Worm (Caenorhabditis elegans) whole organism, young adult: ENCODE results near the gene sti-1.

Experiments
- B0261.1 ChIP-seq: sonication (generic microtip); optimal IDR thresholded peaks from 2 replicates; lab custom pipeline; 2016; ENCODE audit warnings: mild to moderate bottlenecking, missing genetic modification characterization, moderate library complexity, missing compliant biosample characterization
- B0336.3 ChIP-seq: fragments of 200-800 bp; sonication (Bioruptor generic); IDR thresholded peaks from 2 replicates; pipeline ENCODE4 v1.3.6; 2022; ENCODE audit warnings: missing genetic modification characterization, missing compliant biosample characterization
- F10E7.11 ChIP-seq: sonication (generic microtip); optimal IDR thresholded peaks from 2 replicates; lab custom pipeline; 2017; ENCODE audit warnings: mild to moderate bottlenecking, missing genetic modification characterization, moderate library complexity, missing compliant biosample characterization
- F22D6.2 ChIP-seq: sonication (generic microtip); optimal IDR thresholded peaks from 2 replicates; lab custom pipeline; 2016; ENCODE audit warnings: mild to moderate bottlenecking, missing genetic modification characterization, missing compliant biosample characterization
- F23B12.7 ChIP-seq: sonication (generic microtip); optimal IDR thresholded peaks from 2 replicates; lab custom pipeline; 2017; ENCODE audit warnings: missing genetic modification characterization, mild to moderate bottlenecking, missing compliant biosample characterization, antibody characterized with exemption, moderate library complexity; ENCODE audit not compliant: insufficient read depth
- F33H1.4 ChIP-seq: fragments of 200-800 bp; sonication (Bioruptor generic); IDR thresholded peaks from 2 replicates; pipeline ENCODE4 v1.3.6; 2022; ENCODE audit warnings: missing genetic modification reagents, missing genetic modification characterization, missing compliant biosample characterization
- F49E8.2 ChIP-seq: sonication (generic microtip); optimal IDR thresholded peaks from 3 replicates; lab custom pipeline; 2017; ENCODE audit warnings: missing genetic modification characterization, mild to moderate bottlenecking, missing compliant biosample characterization, antibody characterized with exemption, moderate library complexity; ENCODE audit not compliant: insufficient read depth
- F57C9.4 ChIP-seq: sonication (generic microtip); optimal IDR thresholded peaks from 2 replicates; lab custom pipeline; 2017; ENCODE audit warnings: mild to moderate bottlenecking, missing genetic modification characterization, missing compliant biosample characterization
- K12H6.12 ChIP-seq: fragments of 200-800 bp; sonication (Bioruptor generic); optimal IDR thresholded peaks from 2 replicates; lab custom pipeline; 2018; ENCODE audit warnings: mild to moderate bottlenecking, missing genetic modification characterization, missing compliant biosample characterization
- Y53F4B.3 ChIP-seq: fragments of 200-800 bp; sonication (Bioruptor generic); IDR thresholded peaks from 2 replicates; pipeline ENCODE4 v1.3.6; 2022; ENCODE audit warnings: missing genetic modification reagents, missing genetic modification characterization, missing compliant biosample characterization
- ZK185.1 ChIP-seq: sonication (generic microtip); optimal IDR thresholded peaks from 2 replicates; lab custom pipeline; 2016; ENCODE audit warnings: mild to moderate bottlenecking, missing genetic modification characterization, missing compliant biosample characterization; ENCODE audit not compliant: poor library complexity, severe bottlenecking
- cebp-1 ChIP-seq, 2 experiments: fragments of 200-800 bp in 1 of 2; sonication (Bioruptor generic) in 1 of 2; sonication (generic microtip) in 1 of 2; IDR thresholded peaks in 1 of 2; optimal IDR thresholded peaks in 1 of 2; 2 replicates each; pipeline versions ENCODE4 v1.3.6 to Lab custom; 2017 to 2022; ENCODE audit warnings: missing compliant biosample characterization in 2 of 2, missing genetic modification characterization in 2 of 2, mild to moderate bottlenecking in 1 of 2, missing genetic modification reagents in 1 of 2, moderate library complexity in 1 of 2
- ceh-27 ChIP-seq: fragments of 200-800 bp; sonication (Bioruptor generic); optimal IDR thresholded peaks from 2 replicates; lab custom pipeline; 2018; ENCODE audit warnings: mild to moderate bottlenecking, missing genetic modification characterization, moderate library complexity, missing compliant biosample characterization
- ceh-91 ChIP-seq: fragments of 200-800 bp; sonication (Bioruptor generic); IDR thresholded peaks from 2 replicates; pipeline ENCODE4 v1.3.6; 2022; ENCODE audit warnings: missing genetic modification reagents, missing genetic modification characterization, missing compliant biosample characterization
- dox-1 ChIP-seq: fragments of 200-800 bp; sonication (Bioruptor generic); IDR thresholded peaks from 2 replicates; pipeline ENCODE4 v1.3.6; 2022; ENCODE audit warnings: missing genetic modification reagents, missing genetic modification characterization, missing compliant biosample characterization
- dpl-1 ChIP-seq: fragments of 150-350 bp; optimal IDR thresholded peaks from 2 replicates; lab custom pipeline; 2014; ENCODE audit warnings: missing biosample characterization, missing genetic modification reagents, missing genetic modification characterization
- efl-1 ChIP-seq: fragments of 150-350 bp; optimal IDR thresholded peaks from 2 replicates; lab custom pipeline; 2014; ENCODE audit warnings: missing biosample characterization, missing genetic modification reagents, missing genetic modification characterization
- egrh-3 ChIP-seq: fragments of 200-800 bp; sonication (Bioruptor generic); IDR thresholded peaks from 2 replicates; pipeline ENCODE4 v1.3.6; 2022; ENCODE audit warnings: missing genetic modification reagents, missing genetic modification characterization, missing compliant biosample characterization
- fkh-3 ChIP-seq: sonication (generic microtip); optimal IDR thresholded peaks from 2 replicates; lab custom pipeline; 2016; ENCODE audit warnings: mild to moderate bottlenecking, missing genetic modification characterization, missing compliant biosample characterization
- him-1 ChIP-seq: sonication (generic microtip); optimal IDR thresholded peaks from 2 replicates; lab custom pipeline; 2016; ENCODE audit warnings: missing genotype, missing genetic modification reagents, missing genetic modification characterization, missing compliant biosample characterization
- hmg-1.2 ChIP-seq: fragments of 200-800 bp; sonication (Bioruptor generic); IDR thresholded peaks from 2 replicates; pipeline ENCODE4 v1.3.6; 2022; ENCODE audit warnings: missing genetic modification reagents, missing genetic modification characterization, missing compliant biosample characterization
- hmg-20 ChIP-seq: fragments of 200-800 bp; sonication (Bioruptor generic); IDR thresholded peaks from 2 replicates; pipeline ENCODE4 v1.3.6; 2022; ENCODE audit warnings: missing genetic modification reagents, missing genetic modification characterization, missing compliant biosample characterization
- hsf-1 ChIP-seq: fragments of 200-800 bp; sonication (Bioruptor generic); IDR thresholded peaks from 2 replicates; pipeline ENCODE4 v1.3.6; 2022; ENCODE audit warnings: missing genetic modification reagents, missing genetic modification characterization, missing compliant biosample characterization
- lin-35 ChIP-seq, 3 experiments: fragments of 150-350 bp in 2 of 3; sonication (generic microtip) in 1 of 3; optimal IDR thresholded peaks; 2 replicates each; lab custom pipeline; 2014 to 2018; ENCODE audit warnings: missing biosample characterization in 3 of 3, missing genetic modification characterization in 3 of 3, missing genetic modification reagents in 3 of 3
- lin-40 ChIP-seq: sonication (generic microtip); optimal IDR thresholded peaks from 2 replicates; lab custom pipeline; 2016; ENCODE audit warnings: missing genetic modification characterization, mild to moderate bottlenecking, missing compliant biosample characterization, missing genotype, missing genetic modification reagents
- lin-54 ChIP-seq: fragments of 200-800 bp; sonication (Bioruptor generic); optimal IDR thresholded peaks from 2 replicates; lab custom pipeline; 2018; ENCODE audit warnings: mild to moderate bottlenecking, missing genetic modification characterization, missing compliant biosample characterization
- lsl-1 ChIP-seq: fragments of 200-800 bp; sonication (Bioruptor generic); optimal IDR thresholded peaks from 2 replicates; lab custom pipeline; 2018; ENCODE audit warnings: mild to moderate bottlenecking, missing genetic modification characterization, moderate library complexity, missing compliant biosample characterization
- madf-3 ChIP-seq: fragments of 200-800 bp; sonication (Bioruptor generic); IDR thresholded peaks from 2 replicates; pipeline ENCODE4 v1.3.6; 2022; ENCODE audit warnings: missing genetic modification reagents, missing genetic modification characterization, missing compliant biosample characterization
- madf-8 ChIP-seq: fragments of 200-800 bp; sonication (Bioruptor generic); conservative IDR thresholded peaks from 2 replicates; pipeline ENCODE4 v1.3.6; 2022; ENCODE audit warnings: missing genetic modification reagents, missing genetic modification characterization, missing compliant biosample characterization
- mcd-1 ChIP-seq: fragments of 200-800 bp; sonication (Bioruptor generic); IDR thresholded peaks from 2 replicates; pipeline ENCODE4 v1.3.6; 2022; ENCODE audit warnings: missing genetic modification reagents, missing genetic modification characterization, missing compliant biosample characterization
- nfyb-1 ChIP-seq: fragments of 200-800 bp; sonication (Bioruptor generic); IDR thresholded peaks from 2 replicates; pipeline ENCODE4 v1.3.6; 2022; ENCODE audit warnings: missing genetic modification reagents, missing genetic modification characterization, missing compliant biosample characterization
- nhr-27 ChIP-seq: fragments of 200-800 bp; sonication (Bioruptor generic); optimal IDR thresholded peaks from 2 replicates; lab custom pipeline; 2018; ENCODE audit warnings: mild to moderate bottlenecking, missing genetic modification characterization, moderate library complexity, missing compliant biosample characterization
- pbrm-1 ChIP-seq: fragments of 200-800 bp; sonication (Bioruptor generic); IDR thresholded peaks from 2 replicates; pipeline ENCODE4 v1.3.6; 2022; ENCODE audit warnings: missing genetic modification reagents, missing genetic modification characterization, missing compliant biosample characterization
- rcor-1 ChIP-seq: fragments of 200-800 bp; sonication (Bioruptor generic); IDR thresholded peaks from 2 replicates; pipeline ENCODE4 v1.3.6; 2022; ENCODE audit warnings: missing genetic modification reagents, missing genetic modification characterization, missing compliant biosample characterization
- rpc-1 ChIP-seq, 2 experiments: fragments of 150-350 bp in 1 of 2; sonication (generic microtip) in 1 of 2; optimal IDR thresholded peaks; 2 replicates each; lab custom pipeline; 2014 to 2018; ENCODE audit warnings: missing biosample characterization in 1 of 2, missing genetic modification characterization in 1 of 2, missing genetic modification reagents in 1 of 2, missing genotype in 1 of 2
- sea-2 ChIP-seq: fragments of 200-800 bp; sonication (Bioruptor generic); IDR thresholded peaks from 2 replicates; pipeline ENCODE4 v1.3.6; 2022; ENCODE audit warnings: missing genetic modification characterization, missing compliant biosample characterization
- snpc-1.1 ChIP-seq: sonication (generic microtip); optimal IDR thresholded peaks from 2 replicates; lab custom pipeline; 2017; ENCODE audit warnings: missing genetic modification characterization, mild to moderate bottlenecking, missing compliant biosample characterization, antibody characterized with exemption, moderate library complexity, missing genotype, missing genetic modification reagents; ENCODE audit not compliant: insufficient read depth
- snpc-1.3 ChIP-seq: sonication (generic microtip); optimal IDR thresholded peaks from 2 replicates; lab custom pipeline; 2017; ENCODE audit warnings: missing genetic modification characterization, mild to moderate bottlenecking, missing compliant biosample characterization, antibody characterized with exemption, moderate library complexity, missing genotype, missing genetic modification reagents; ENCODE audit not compliant: insufficient read depth
- snpc-3.4 ChIP-seq: sonication (generic microtip); optimal IDR thresholded peaks from 2 replicates; lab custom pipeline; 2017; ENCODE audit warnings: missing genetic modification characterization, mild to moderate bottlenecking, missing compliant biosample characterization, antibody characterized with exemption, moderate library complexity, missing genotype, missing genetic modification reagents
- snpc-4 ChIP-seq, 5 experiments: fragments of 150-350 bp in 1 of 5; sonication (generic microtip) in 4 of 5; optimal IDR thresholded peaks; 2 replicates each; lab custom pipeline; 2014 to 2018; ENCODE audit warnings: missing genetic modification characterization in 5 of 5, missing biosample characterization in 3 of 5, antibody characterized with exemption in 2 of 5, mild to moderate bottlenecking in 2 of 5, missing compliant biosample characterization in 2 of 5, missing genotype in 2 of 5, moderate library complexity in 2 of 5, missing genetic modification reagents in 1 of 5
- tbp1 ChIP-seq: fragments of 200-800 bp; sonication (Bioruptor generic); optimal IDR thresholded peaks from 2 replicates; lab custom pipeline; 2018; ENCODE audit warnings: mild to moderate bottlenecking, missing genetic modification characterization, missing compliant biosample characterization
- tbx-9 ChIP-seq: sonication (generic microtip); optimal IDR thresholded peaks from 2 replicates; lab custom pipeline; 2016; ENCODE audit warnings: borderline replicate concordance, missing genetic modification characterization, inconsistent platforms, missing compliant biosample characterization
- tlf-1 ChIP-seq: fragments of 200-800 bp; sonication (Bioruptor generic); optimal IDR thresholded peaks from 2 replicates; lab custom pipeline; 2018; ENCODE audit warnings: mild to moderate bottlenecking, missing genetic modification characterization, missing compliant biosample characterization
- ztf-18 ChIP-seq: sonication (generic microtip); optimal IDR thresholded peaks from 2 replicates; lab custom pipeline; 2016; ENCODE audit warnings: missing genotype, mild to moderate bottlenecking, missing genetic modification characterization, missing compliant biosample characterization
- ztf-26 ChIP-seq: sonication (generic microtip); optimal IDR thresholded peaks from 2 replicates; lab custom pipeline; 2017; ENCODE audit warnings: missing genetic modification characterization, missing compliant biosample characterization

sti-1 gene

DNA sequence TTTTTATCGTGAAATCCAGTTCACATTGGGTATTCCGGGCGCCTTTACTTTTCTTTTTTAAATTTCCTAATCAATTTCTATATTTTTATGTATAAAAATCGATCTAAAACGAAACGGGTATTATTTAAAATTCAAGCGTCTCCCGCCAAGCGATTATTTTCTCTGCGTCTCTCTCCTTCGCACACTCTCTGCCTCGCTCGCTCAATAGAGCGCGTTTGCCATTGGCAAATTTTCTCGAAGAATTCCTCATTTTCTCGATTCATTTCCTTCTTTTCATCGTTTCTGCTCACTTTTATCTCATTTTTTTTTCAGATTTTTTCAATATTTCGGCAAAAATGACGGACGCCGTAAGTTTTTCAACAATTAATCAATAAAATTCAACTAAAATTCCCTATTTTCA is at the start of gene sti-1:
TSS of gene sti-1 (plus strand) at position 263 of the 400 bp plus-strand sequence.
- TF ChIP-seq hmg-20, result 0 out of 2 replicates have a peak, but pooled peaks have one; percentile 7
- peak; percentile 47 for TF ChIP-seq ceh-27 (GFP tag; lab: Kevin White, UChicago)
- no peak for TF ChIP-seq ztf-18 (tag; lab: Kevin White, UChicago)
- peak; percentile 34 for TF ChIP-seq madf-8 (GFP tag; lab: Robert Waterston, UW)
- TF ChIP-seq F23B12.7 (tag; lab: Kevin White, UChicago), result peak; percentile 30
- peak; percentile 92 for TF ChIP-seq efl-1 (GFP tag; lab: Kevin White, UChicago)
- no peak for TF ChIP-seq F57C9.4 (tag; lab: Kevin White, UChicago)
- peak; percentile 98 for TF ChIP-seq hsf-1 (GFP tag; lab: Robert Waterston, UW)
- TF ChIP-seq egrh-3 (GFP tag; lab: Robert Waterston, UW), result no peak
- TF ChIP-seq nfyb-1 (GFP tag; lab: Robert Waterston, UW), result peak; percentile 44; the same call in 1 of the 2 replicates
- peak; percentile 84 for TF ChIP-seq pbrm-1 (GFP tag; lab: Robert Waterston, UW)
- TF ChIP-seq snpc-1.3, result peak; percentile 36
- no peak for TF ChIP-seq F10E7.11 (tag; lab: Kevin White, UChicago)
- peak; percentile 42 for TF ChIP-seq rpc-1 (optimal IDR thresholded peaks at IDR 0.05; lab: Kevin White, UChicago)
- no peak for TF ChIP-seq rpc-1 (tag; optimal IDR thresholded peaks at IDR 0.05; lab: Kevin White, UChicago)
- TF ChIP-seq rcor-1 (GFP tag; lab: Robert Waterston, UW), result peak; percentile 64; the same call in 1 of the 2 replicates
- peak; percentile 67 for TF ChIP-seq B0336.3 (GFP tag; lab: Robert Waterston, UW)
- TF ChIP-seq sea-2 (GFP tag; lab: Robert Waterston, UW), result no peak
- TF ChIP-seq F22D6.2 (tag; lab: Kevin White, UChicago), result no peak
- peak; percentile 78 for TF ChIP-seq lin-40 (tag; lab: Kevin White, UChicago)
- peak; percentile 56 for TF ChIP-seq tlf-1 (GFP tag; lab: Kevin White, UChicago)
- TF ChIP-seq dox-1 (GFP tag; lab: Robert Waterston, UW), result peak; percentile 66
- no peak for TF ChIP-seq nhr-27 (tag; lab: Kevin White, UChicago)
- TF ChIP-seq lsl-1 (GFP tag; lab: Kevin White, UChicago), result peak; percentile 38
- TF ChIP-seq ceh-91 (GFP tag; lab: Robert Waterston, UW), result peak; percentile 47
- no peak for TF ChIP-seq fkh-3 (tag; lab: Kevin White, UChicago)
- no peak for TF ChIP-seq snpc-4 (GFP tag; optimal IDR thresholded peaks at IDR 0.05; lab: Kevin White, UChicago)
- TF ChIP-seq snpc-4 (tag; optimal IDR thresholded peaks at IDR 0.05; lab: Kevin White, UChicago), result peak in 3 of 4 experiments; percentile 23 to 65 (median 61)
- peak; percentile 32 for TF ChIP-seq snpc-1.1 (tag; lab: Kevin White, UChicago)
- TF ChIP-seq mcd-1 (GFP tag; lab: Robert Waterston, UW), result peak; percentile 98
- TF ChIP-seq K12H6.12 (tag; lab: Kevin White, UChicago), result peak; percentile 63
- TF ChIP-seq him-1, result peak; percentile 24
- TF ChIP-seq ZK185.1 (tag; lab: Kevin White, UChicago), result peak; percentile 7
- TF ChIP-seq madf-3, result peak; percentile 70; the same call in 1 of the 2 replicates
- peak; percentile 99 for TF ChIP-seq hmg-1.2 (GFP tag; lab: Robert Waterston, UW)
- TF ChIP-seq B0261.1 (tag; lab: Kevin White, UChicago), result no peak
- peak; percentile 80 for TF ChIP-seq dpl-1 (GFP tag; lab: Kevin White, UChicago)
- TF ChIP-seq snpc-3.4 (tag; lab: Kevin White, UChicago), result peak; percentile 55
- no peak for TF ChIP-seq cebp-1 (GFP tag; IDR thresholded peaks at IDR 0.05; lab: Robert Waterston, UW)
- TF ChIP-seq cebp-1 (tag; optimal IDR thresholded peaks at IDR 0.05; lab: Kevin White, UChicago), result peak; percentile 59
- TF ChIP-seq lin-35 (GFP tag; optimal IDR thresholded peaks at IDR 0.05; lab: Kevin White, UChicago), result peak; percentile 39 to 85 (median 72)
- peak; percentile 10 for TF ChIP-seq ztf-26 (tag; lab: Kevin White, UChicago)
- TF ChIP-seq lin-54 (GFP tag; lab: Kevin White, UChicago), result peak; percentile 94
- TF ChIP-seq F33H1.4 (GFP tag; lab: Robert Waterston, UW), result peak; percentile 28; the same call in 1 of the 2 replicates
- TF ChIP-seq F49E8.2, result no peak
- no peak for TF ChIP-seq tbx-9
- peak; percentile 55 for TF ChIP-seq tbp1 (GFP tag; lab: Kevin White, UChicago)
- TF ChIP-seq Y53F4B.3 (GFP tag; lab: Robert Waterston, UW), result no peak
